Worm (Caenorhabditis elegans): Measurements from ENCODE around the gene nspg-1.

- TF ChIP-seq dpl-1 (GFP tag; optimal IDR thresholded peaks at IDR 0.05) (no peak), tra-1 (GFP tag; IDR thresholded peaks at IDR 0.05) (no peak), jun-1 (tag; optimal IDR thresholded peaks at IDR 0.05) (no peak), zfp-3 (GFP tag; conservative IDR thresholded peaks at IDR 0.05) (no peak), ceh-82 (tag; optimal IDR thresholded peaks at IDR 0.05) (no peak), skn-1 (tag; optimal IDR thresholded peaks at IDR 0.05) (no peak), F49E8.2 (tag; optimal IDR thresholded peaks at IDR 0.05; ENCODE audit: borderline replicate concordance) (no peak), aly-2 (tag; optimal IDR thresholded peaks at IDR 0.05) (no peak)
Observed at ce11 chrV:12904054-12904453, 36.2 kb upstream of the nspg-1 start, which contains the start of gene ttr-27.
